Fruit fly (Drosophila melanogaster) whole organism, embryonic: ENCODE results near the gene Klp61F.

Source experiments
- Abd-B ChIP-seq: fragments of 200-800 bp; sonication (Bioruptor generic); optimal IDR thresholded peaks from 2 replicates; lab custom pipeline; 2018; ENCODE audit warnings: missing biosample characterization, mild to moderate bottlenecking, missing genetic modification characterization, moderate library complexity
- CG1024 ChIP-seq: fragments of 200-800 bp; sonication (Bioruptor generic); IDR thresholded peaks from 2 replicates; pipeline ENCODE4 v1.3.6; 2022; ENCODE audit warnings: missing biosample characterization, missing genetic modification characterization
- CG10543 ChIP-seq: fragments of 200-800 bp; sonication (Bioruptor generic); optimal IDR thresholded peaks from 3 replicates; lab custom pipeline; 2017; ENCODE audit warnings: missing biosample characterization, mild to moderate bottlenecking, missing genetic modification characterization, moderate library complexity
- CG11504 ChIP-seq: fragments of 200-800 bp; sonication (Bioruptor generic); optimal IDR thresholded peaks from 3 replicates; lab custom pipeline; 2019; ENCODE audit warnings: missing biosample characterization, mild to moderate bottlenecking, missing genetic modification characterization, moderate library complexity
- CG14667 ChIP-seq: fragments of 200-800 bp; sonication (Bioruptor generic); IDR thresholded peaks from 2 replicates; pipeline ENCODE4 v1.3.6; 2022; ENCODE audit warnings: missing biosample characterization, missing genetic modification characterization
- CG15073 ChIP-seq: fragments of 200-800 bp; sonication (Bioruptor generic); optimal IDR thresholded peaks from 2 replicates; lab custom pipeline; 2016; ENCODE audit warnings: missing biosample characterization, missing genetic modification characterization
- CG15514 ChIP-seq: fragments of 200-800 bp; sonication (Bioruptor generic); optimal IDR thresholded peaks from 3 replicates; lab custom pipeline; 2017; ENCODE audit warnings: missing biosample characterization, missing genetic modification characterization, mild to moderate bottlenecking, moderate library complexity, missing genetic modification reagents
- CG16815 ChIP-seq: fragments of 200-800 bp; sonication (Bioruptor generic); optimal IDR thresholded peaks from 3 replicates; lab custom pipeline; 2017; ENCODE audit warnings: missing biosample characterization, mild to moderate bottlenecking, missing genetic modification characterization
- CG2202 ChIP-seq: fragments of 200-800 bp; sonication (Bioruptor generic); optimal IDR thresholded peaks from 2 replicates; lab custom pipeline; 2018; ENCODE audit warnings: missing biosample characterization, mild to moderate bottlenecking, missing genetic modification characterization
- CG34376 ChIP-seq: fragments of 200-800 bp; sonication (Bioruptor generic); optimal IDR thresholded peaks from 2 replicates; lab custom pipeline; 2018; ENCODE audit warnings: missing biosample characterization, mild to moderate bottlenecking, missing genetic modification characterization
- CG3995 ChIP-seq: fragments of 200-800 bp; sonication (Bioruptor generic); optimal IDR thresholded peaks from 3 replicates; lab custom pipeline; 2016; ENCODE audit warnings: missing biosample characterization, missing genetic modification characterization
- CG4282 ChIP-seq: fragments of 200-800 bp; sonication (Bioruptor generic); optimal IDR thresholded peaks from 2 replicates; lab custom pipeline; 2016; ENCODE audit warnings: missing biosample characterization, missing genetic modification characterization
- CG4360 ChIP-seq: fragments of 200-800 bp; sonication (Bioruptor generic); IDR thresholded peaks from 2 replicates; pipeline ENCODE4 v1.3.6; 2022; ENCODE audit warnings: missing biosample characterization, missing genetic modification characterization
- CG4617 ChIP-seq: fragments of 200-800 bp; sonication (Bioruptor generic); optimal IDR thresholded peaks from 3 replicates; lab custom pipeline; 2016; ENCODE audit warnings: missing biosample characterization, missing genetic modification characterization, borderline replicate concordance
- CG4820 ChIP-seq: fragments of 200-800 bp; sonication (Bioruptor generic); optimal IDR thresholded peaks from 3 replicates; lab custom pipeline; 2016; ENCODE audit warnings: missing biosample characterization, missing genetic modification characterization
- CG5953 ChIP-seq: fragments of 200-800 bp; sonication (Bioruptor generic); IDR thresholded peaks from 2 replicates; pipeline ENCODE4 v1.3.6; 2022; ENCODE audit warnings: missing biosample characterization, missing genetic modification characterization
- CG6254 ChIP-seq: fragments of 200-800 bp; sonication (Bioruptor generic); optimal IDR thresholded peaks from 3 replicates; lab custom pipeline; 2017; ENCODE audit warnings: mild to moderate bottlenecking, missing biosample characterization, missing genetic modification reagents, missing genetic modification characterization
- CG6272 ChIP-seq: fragments of 200-800 bp; sonication (Bioruptor generic); IDR thresholded peaks from 2 replicates; pipeline ENCODE4 v1.3.6; 2022; ENCODE audit warnings: missing biosample characterization, missing genetic modification characterization
- CG8359 ChIP-seq: fragments of 200-800 bp; sonication (Bioruptor generic); optimal IDR thresholded peaks from 2 replicates; lab custom pipeline; 2017; ENCODE audit warnings: missing biosample characterization, mild to moderate bottlenecking, missing genetic modification characterization, borderline replicate concordance
- CG9932 ChIP-seq: fragments of 200-800 bp; sonication (Bioruptor generic); IDR thresholded peaks from 2 replicates; pipeline ENCODE4 v1.3.6; 2022; ENCODE audit warnings: missing biosample characterization, missing genetic modification characterization
- CoRest ChIP-seq: fragments of 200-800 bp; sonication (Bioruptor generic); optimal IDR thresholded peaks from 3 replicates; lab custom pipeline; 2018; ENCODE audit warnings: missing biosample characterization, mild to moderate bottlenecking, missing genetic modification characterization, moderate library complexity
- HLH3B ChIP-seq: fragments of 200-800 bp; sonication (Bioruptor generic); IDR thresholded peaks from 2 replicates; pipeline ENCODE4 v1.3.6; 2022; ENCODE audit warnings: missing biosample characterization, missing genetic modification characterization
- Hmr ChIP-seq: fragments of 200-800 bp; sonication (Bioruptor generic); optimal IDR thresholded peaks from 3 replicates; lab custom pipeline; 2017; ENCODE audit warnings: mild to moderate bottlenecking, missing biosample characterization, missing genetic modification reagents, missing genetic modification characterization
- Hr3 ChIP-seq: fragments of 200-800 bp; sonication (Bioruptor generic); optimal IDR thresholded peaks from 3 replicates; lab custom pipeline; 2016; ENCODE audit warnings: missing biosample characterization, missing genetic modification characterization
- Mad ChIP-seq: fragments of 200-800 bp; sonication (Bioruptor generic); optimal IDR thresholded peaks from 2 replicates; lab custom pipeline; 2016; ENCODE audit warnings: missing biosample characterization, missing genetic modification characterization
- NC2α ChIP-seq: fragments of 200-800 bp; sonication (Bioruptor generic); optimal IDR thresholded peaks from 2 replicates; lab custom pipeline; 2016; ENCODE audit warnings: missing biosample characterization, missing genetic modification characterization
- Nf-YA ChIP-seq: fragments of 200-800 bp; sonication (Bioruptor generic); IDR thresholded peaks from 2 replicates; pipeline ENCODE4 v1.3.6; 2022; ENCODE audit warnings: missing biosample characterization, missing genetic modification characterization
- Oli ChIP-seq: fragments of 200-800 bp; sonication (Bioruptor generic); optimal IDR thresholded peaks from 2 replicates; lab custom pipeline; 2018; ENCODE audit warnings: missing biosample characterization, mild to moderate bottlenecking, missing genetic modification characterization, moderate library complexity
- Pdp1 ChIP-seq, 2 experiments: fragments of 200-800 bp; sonication (Bioruptor generic); optimal IDR thresholded peaks; 3 replicates each; lab custom pipeline; 2016; ENCODE audit warnings: missing biosample characterization in 2 of 2, missing genetic modification characterization in 2 of 2, mild to moderate bottlenecking in 1 of 2, moderate library complexity in 1 of 2
- Scr ChIP-seq: fragments of 200-800 bp; sonication (Bioruptor generic); IDR thresholded peaks from 2 replicates; pipeline ENCODE4 v1.3.6; 2022; ENCODE audit warnings: missing biosample characterization, missing genetic modification characterization; ENCODE audit not compliant: partially characterized antibody
- Tbp ChIP-seq: fragments of >200 bp; optimal IDR thresholded peaks from 2 replicates; lab custom pipeline; 2018; ENCODE audit warnings: missing biosample characterization, missing genetic modification characterization
- Xrp1 ChIP-seq: fragments of 200-800 bp; sonication (Bioruptor generic); IDR thresholded peaks from 2 replicates; pipeline ENCODE4 v1.3.6; 2022; ENCODE audit warnings: missing biosample characterization, missing genetic modification characterization
- amos ChIP-seq: fragments of 200-800 bp; sonication (Bioruptor generic); IDR thresholded peaks from 2 replicates; pipeline ENCODE4 v1.3.6; 2022; ENCODE audit warnings: missing biosample characterization, missing genetic modification characterization; ENCODE audit not compliant: partially characterized antibody
- bab2 ChIP-seq: fragments of 200-800 bp; sonication (Bioruptor generic); optimal IDR thresholded peaks from 2 replicates; lab custom pipeline; 2016; ENCODE audit warnings: missing biosample characterization, missing genetic modification characterization
- bsh ChIP-seq, 2 experiments: fragments of 200-800 bp; sonication (Bioruptor generic); optimal IDR thresholded peaks; 2 replicates each; lab custom pipeline; 2017 to 2018; ENCODE audit warnings: mild to moderate bottlenecking in 2 of 2, missing biosample characterization in 2 of 2, missing genetic modification characterization in 2 of 2, moderate library complexity in 1 of 2
- cato ChIP-seq: fragments of 200-800 bp; sonication (Bioruptor generic); optimal IDR thresholded peaks from 2 replicates; lab custom pipeline; 2016; ENCODE audit warnings: missing biosample characterization, missing genetic modification characterization, borderline replicate concordance
- eve ChIP-seq, 2 experiments: fragments of >200 bp; optimal IDR thresholded peaks; 2 replicates each; lab custom pipeline; 2017; ENCODE audit warnings: missing biosample characterization in 2 of 2, missing genetic modification characterization in 2 of 2
- grau ChIP-seq: fragments of 200-800 bp; optimal IDR thresholded peaks from 3 replicates; lab custom pipeline; 2019; ENCODE audit warnings: missing biosample characterization, mild to moderate bottlenecking, missing genetic modification characterization, moderate library complexity
- gsb ChIP-seq: fragments of 200-800 bp; sonication (Bioruptor generic); IDR thresholded peaks from 2 replicates; pipeline ENCODE4 v1.3.6; 2022; ENCODE audit warnings: missing biosample characterization, missing genetic modification characterization
- gsb-n ChIP-seq: fragments of 200-800 bp; sonication (Bioruptor generic); optimal IDR thresholded peaks from 3 replicates; lab custom pipeline; 2018; ENCODE audit warnings: missing biosample characterization, mild to moderate bottlenecking, missing genetic modification characterization
- jigr1 ChIP-seq: fragments of 200-800 bp; sonication (Bioruptor generic); IDR thresholded peaks from 3 replicates; pipeline ENCODE4 v1.3.6; 2022; ENCODE audit warnings: missing biosample characterization, missing genetic modification characterization
- knrl ChIP-seq: fragments of 200-800 bp; sonication (Bioruptor generic); IDR thresholded peaks from 3 replicates; pipeline ENCODE4 v1.3.6; 2022; ENCODE audit warnings: missing biosample characterization, missing genetic modification characterization; ENCODE audit not compliant: partially characterized antibody
- odd ChIP-seq: fragments of 200-800 bp; sonication (Bioruptor generic); optimal IDR thresholded peaks from 2 replicates; lab custom pipeline; 2017; ENCODE audit warnings: missing biosample characterization, mild to moderate bottlenecking, missing genetic modification characterization
- pan ChIP-seq, 4 experiments: fragments of >200 bp in 3 of 4; fragments of 200-800 bp in 1 of 4; sonication (Bioruptor generic) in 1 of 4; optimal IDR thresholded peaks in 3 of 4; IDR thresholded peaks in 1 of 4; 2 replicates each; pipeline versions ENCODE4 v1.3.6 to Lab custom; 2017 to 2022; ENCODE audit warnings: missing biosample characterization in 2 of 4, missing genetic modification characterization in 2 of 4, mixed read lengths in 1 of 4
- row ChIP-seq: fragments of 200-800 bp; sonication (Bioruptor generic); IDR thresholded peaks from 3 replicates; pipeline ENCODE4 v1.3.6; 2022; ENCODE audit warnings: missing biosample characterization, missing genetic modification characterization
- tll ChIP-seq, 2 experiments: fragments of 200-800 bp in 1 of 2; fragments of >200 bp in 1 of 2; sonication (Bioruptor generic) in 1 of 2; optimal IDR thresholded peaks; 2 replicates each; lab custom pipeline; 2017 to 2019; ENCODE audit warnings: missing biosample characterization in 2 of 2, missing genetic modification characterization in 2 of 2, mild to moderate bottlenecking in 1 of 2, moderate library complexity in 1 of 2
- unpg ChIP-seq: fragments of 200-800 bp; sonication (Bioruptor generic); optimal IDR thresholded peaks from 3 replicates; lab custom pipeline; 2018; ENCODE audit warnings: missing biosample characterization, mild to moderate bottlenecking, missing genetic modification characterization, moderate library complexity
- z ChIP-seq: fragments of 200-800 bp; sonication (Bioruptor generic); IDR thresholded peaks from 3 replicates; pipeline ENCODE4 v1.3.6; 2022; ENCODE audit warnings: missing biosample characterization, missing genetic modification characterization

Klp61F gene

DNA sequence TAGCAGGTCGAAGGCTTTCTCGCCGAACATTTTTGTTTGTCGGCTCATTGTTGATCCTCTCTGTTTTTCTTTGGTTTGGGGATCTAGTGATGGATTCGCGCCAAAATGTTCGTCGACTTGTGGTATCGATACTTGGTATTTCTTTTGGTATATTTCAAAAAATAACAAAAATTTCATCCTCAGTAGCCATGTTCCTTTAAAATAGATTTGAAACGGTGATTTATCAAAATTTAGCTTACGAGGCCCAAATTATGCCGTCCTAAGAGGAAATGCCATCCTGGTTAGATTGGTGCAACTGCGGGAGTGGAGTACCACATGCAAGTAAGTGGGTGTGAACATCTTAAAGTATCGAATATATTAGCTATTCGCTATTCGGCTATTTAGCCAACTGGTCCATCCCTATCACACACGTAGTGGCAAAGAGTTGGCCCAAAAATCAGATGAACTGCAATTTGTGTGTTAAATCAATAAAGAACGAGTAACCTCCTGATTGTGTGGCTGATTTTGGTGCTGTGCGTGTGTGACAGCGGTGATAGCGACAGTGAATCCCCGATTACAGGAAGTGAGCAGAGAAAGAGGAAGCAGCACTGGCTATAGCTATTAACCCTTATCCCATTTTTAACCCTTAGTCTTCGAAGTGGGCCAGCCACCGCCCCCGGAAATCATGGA lies 2.1 kb upstream of the Klp61F start, which contains the start of the genes Psf1 and Sac1 (continued):
- TF ChIP-seq bab2 (peak; percentile 73), NC2α (GFP tag; lab: Kevin White, UChicago) (no peak), CG4282 (GFP tag; lab: Kevin White, UChicago) (no peak), Mad (GFP tag; lab: Kevin White, UChicago) (peak; percentile 17), CG4617 (GFP tag; lab: Kevin White, UChicago) (peak; percentile 94), gsb (GFP tag; lab: Robert Waterston, UW) (no peak), Scr (peak; percentile 95), jigr1 (no peak), knrl (GFP tag; lab: Robert Waterston, UW) (peak; percentile 93), CG15514 (GFP tag; lab: Kevin White, UChicago) (peak; percentile 56), row (GFP tag; lab: Robert Waterston, UW) (peak; percentile 92), CG10543 (GFP tag; lab: Kevin White, UChicago) (no peak), odd (GFP tag; lab: Kevin White, UChicago) (no peak), gsb-n (tag; lab: Kevin White, UChicago) (no peak), Xrp1 (GFP tag; lab: Robert Waterston, UW) (peak; percentile 45; the same call in 1 of the 2 replicates), Hr3 (peak; percentile 21), CG15073 (GFP tag; lab: Kevin White, UChicago) (no peak), CG6272 (peak; percentile 49; the same call in 1 of the 2 replicates), bsh (GFP tag; optimal IDR thresholded peaks at IDR 0.05; lab: Kevin White, UChicago) (peak in 1 of 2 experiments; percentile 22), Pdp1 (GFP tag; optimal IDR thresholded peaks at IDR 0.05; lab: Kevin White, UChicago) (peak in 1 of 2 experiments; percentile 53), CG5953 (GFP tag; lab: Robert Waterston, UW) (no peak), z (GFP tag; lab: Robert Waterston, UW) (no peak), CG16815 (GFP tag; lab: Kevin White, UChicago) (peak; percentile 5), cato (GFP tag; lab: Kevin White, UChicago) (peak; percentile 14), tll (GFP tag; optimal IDR thresholded peaks at IDR 0.05; lab: Kevin White, UChicago) (peak in 1 of 2 experiments; percentile 61), Abd-B (GFP tag; lab: Kevin White, UChicago) (peak; percentile 47), unpg (no peak), HLH3B (GFP tag; lab: Robert Waterston, UW) (no peak), CoRest (tag; lab: Kevin White, UChicago) (peak; percentile 71), CG9932 (GFP tag; lab: Robert Waterston, UW) (peak; percentile 68; the same call in 1 of the 2 replicates), CG4360 (no peak), CG6254 (GFP tag; lab: Kevin White, UChicago) (no peak), pan (optimal IDR thresholded peaks at IDR 0.05; lab: Kevin White, UChicago) (no peak), pan (GFP tag; optimal IDR thresholded peaks at IDR 0.05 in 1 of 2, IDR thresholded peaks at IDR 0.05 in 1 of 2) (peak in 1 of 2 experiments; percentile 13), Tbp (GFP tag; lab: Kevin White, UChicago) (no peak), Nf-YA (GFP tag; lab: Robert Waterston, UW) (peak; percentile 13; the same call in 1 of the 2 replicates), CG8359 (GFP tag; lab: Kevin White, UChicago) (no peak), Hmr (GFP tag; lab: Kevin White, UChicago) (peak; percentile 23), amos (GFP tag; lab: Robert Waterston, UW) (peak; percentile 83), CG14667 (GFP tag; lab: Robert Waterston, UW) (no peak), grau (tag; lab: Kevin White, UChicago) (peak; percentile 58), CG4820 (peak; percentile 36), Oli (tag; lab: Kevin White, UChicago) (no peak), CG1024 (GFP tag; lab: Robert Waterston, UW) (no peak), eve (GFP tag; optimal IDR thresholded peaks at IDR 0.05; lab: Kevin White, UChicago) (no peak), CG2202 (tag; lab: Kevin White, UChicago) (no peak), CG34376 (GFP tag; lab: Kevin White, UChicago) (no peak), CG11504 (no peak), CG3995 (peak; percentile 88)
